Fruit fly (Drosophila melanogaster) whole organism, embryonic: ENCODE results near the gene Rexo5.

Experiments used
- ATbp ChIP-seq: fragments of 200-800 bp; sonication (Bioruptor generic); optimal IDR thresholded peaks from 2 replicates; lab custom pipeline; 2017; ENCODE audit warnings: missing biosample characterization, mild to moderate bottlenecking, missing genetic modification characterization, missing genetic modification reagents
- Ada2b ChIP-seq: fragments of 200-800 bp; sonication (Bioruptor generic); IDR thresholded peaks from 2 replicates; pipeline ENCODE4 v1.3.6; 2022; ENCODE audit warnings: missing biosample characterization, missing genetic modification characterization
- CG12071 ChIP-seq: fragments of 200-800 bp; sonication (Bioruptor generic); optimal IDR thresholded peaks from 3 replicates; lab custom pipeline; 2018; ENCODE audit warnings: missing biosample characterization, mild to moderate bottlenecking, missing genetic modification characterization
- CG12219 ChIP-seq: fragments of 200-800 bp; sonication (Bioruptor generic); optimal IDR thresholded peaks from 3 replicates; lab custom pipeline; 2018; ENCODE audit warnings: missing biosample characterization, mild to moderate bottlenecking, missing genetic modification characterization
- CG12769 ChIP-seq: fragments of 200-800 bp; sonication (Bioruptor generic); optimal IDR thresholded peaks from 2 replicates; lab custom pipeline; 2019; ENCODE audit warnings: missing biosample characterization, mild to moderate bottlenecking, missing genetic modification characterization, moderate library complexity
- CG14860 ChIP-seq: fragments of 200-800 bp; sonication (Bioruptor generic); IDR thresholded peaks from 3 replicates; pipeline ENCODE4 v1.3.6; 2022; ENCODE audit warnings: missing biosample characterization, missing genetic modification characterization; ENCODE audit not compliant: partially characterized antibody
- CG15011 ChIP-seq: fragments of 200-800 bp; sonication (Bioruptor generic); optimal IDR thresholded peaks from 3 replicates; lab custom pipeline; 2018; ENCODE audit warnings: missing biosample characterization, mild to moderate bottlenecking, missing genetic modification characterization
- CG16815 ChIP-seq: fragments of 200-800 bp; sonication (Bioruptor generic); optimal IDR thresholded peaks from 3 replicates; lab custom pipeline; 2017; ENCODE audit warnings: missing biosample characterization, mild to moderate bottlenecking, missing genetic modification characterization
- CG18011 ChIP-seq: fragments of 200-800 bp; sonication (Bioruptor generic); optimal IDR thresholded peaks from 2 replicates; lab custom pipeline; 2017; ENCODE audit warnings: missing biosample characterization, missing genetic modification characterization, mild to moderate bottlenecking, moderate library complexity, missing genotype
- CG43689 ChIP-seq: fragments of 200-800 bp; sonication (Bioruptor generic); IDR thresholded peaks from 2 replicates; pipeline ENCODE4 v1.3.6; 2022; ENCODE audit warnings: missing biosample characterization, missing genetic modification characterization
- CG7928 ChIP-seq: fragments of 200-800 bp; sonication (Bioruptor generic); optimal IDR thresholded peaks from 2 replicates; lab custom pipeline; 2017; ENCODE audit warnings: missing biosample characterization, mild to moderate bottlenecking, missing genetic modification characterization
- CG8388 ChIP-seq: fragments of 200-800 bp; sonication (Bioruptor generic); optimal IDR thresholded peaks from 2 replicates; lab custom pipeline; 2019; ENCODE audit warnings: missing biosample characterization, mild to moderate bottlenecking, missing genetic modification characterization, moderate library complexity
- CkIIα-i1 ChIP-seq: fragments of 200-800 bp; sonication (Bioruptor generic); IDR thresholded peaks from 2 replicates; pipeline ENCODE4 v1.3.6; 2022; ENCODE audit warnings: missing biosample characterization, missing genetic modification characterization
- Doc3 ChIP-seq: fragments of 200-800 bp; sonication (Bioruptor generic); IDR thresholded peaks from 3 replicates; pipeline ENCODE4 v1.3.6; 2022; ENCODE audit warnings: missing biosample characterization, missing genetic modification characterization; ENCODE audit not compliant: partially characterized antibody
- E2f2 ChIP-seq: fragments of 200-800 bp; sonication (Bioruptor generic); IDR thresholded peaks from 2 replicates; pipeline ENCODE4 v1.3.6; 2022; ENCODE audit warnings: missing biosample characterization, missing genetic modification characterization
- Fer1 ChIP-seq: fragments of 200-800 bp; sonication (Bioruptor generic); optimal IDR thresholded peaks from 2 replicates; lab custom pipeline; 2017; ENCODE audit warnings: missing biosample characterization, mild to moderate bottlenecking, missing genetic modification characterization
- Fer3 ChIP-seq: fragments of 200-800 bp; sonication (Bioruptor generic); optimal IDR thresholded peaks from 2 replicates; lab custom pipeline; 2018; ENCODE audit warnings: missing biosample characterization, mild to moderate bottlenecking, missing genetic modification characterization, moderate library complexity
- HHEX ChIP-seq: fragments of 200-800 bp; sonication (Bioruptor generic); optimal IDR thresholded peaks from 3 replicates; lab custom pipeline; 2017; ENCODE audit warnings: missing biosample characterization, mild to moderate bottlenecking, missing genetic modification characterization, missing genetic modification reagents
- Hey ChIP-seq: fragments of 200-800 bp; sonication (Bioruptor generic); optimal IDR thresholded peaks from 3 replicates; lab custom pipeline; 2018; ENCODE audit warnings: missing biosample characterization, mild to moderate bottlenecking, missing genetic modification characterization
- MTF-1 ChIP-seq: fragments of 200-800 bp; sonication (Bioruptor generic); optimal IDR thresholded peaks from 2 replicates; lab custom pipeline; 2018; ENCODE audit warnings: missing biosample characterization, mild to moderate bottlenecking, missing genetic modification characterization, borderline replicate concordance
- Med ChIP-seq: fragments of 200-800 bp; sonication (Bioruptor generic); peaks from one replicate; lab custom pipeline; 2016; ENCODE audit warnings: missing biosample characterization, missing genetic modification characterization, mild to moderate bottlenecking, inconsistent platforms, moderate library complexity
- Rfx ChIP-seq: fragments of 200-800 bp; sonication (Bioruptor generic); IDR thresholded peaks from 2 replicates; pipeline ENCODE4 v1.3.6; 2022; ENCODE audit warnings: missing biosample characterization, missing genetic modification characterization
- Side ChIP-seq: fragments of 200-800 bp; sonication (Bioruptor generic); optimal IDR thresholded peaks from 2 replicates; lab custom pipeline; 2016; ENCODE audit warnings: missing biosample characterization, missing genetic modification characterization
- Sox102F ChIP-seq: fragments of 200-800 bp; sonication (Bioruptor generic); optimal IDR thresholded peaks from 2 replicates; lab custom pipeline; 2018; ENCODE audit warnings: missing biosample characterization, mild to moderate bottlenecking, missing genetic modification characterization, moderate library complexity
- Vsx1 ChIP-seq: fragments of 200-800 bp; sonication (Bioruptor generic); optimal IDR thresholded peaks from 2 replicates; lab custom pipeline; 2017; ENCODE audit warnings: missing biosample characterization, mild to moderate bottlenecking, missing genetic modification characterization, missing genetic modification reagents
- Xrp1 ChIP-seq: fragments of 200-800 bp; sonication (Bioruptor generic); IDR thresholded peaks from 2 replicates; pipeline ENCODE4 v1.3.6; 2022; ENCODE audit warnings: missing biosample characterization, missing genetic modification characterization
- abd-A ChIP-seq: fragments of 200-800 bp; sonication (Bioruptor generic); optimal IDR thresholded peaks from 3 replicates; lab custom pipeline; 2019; ENCODE audit warnings: missing biosample characterization, mild to moderate bottlenecking, missing genetic modification characterization, moderate library complexity
- bab2 ChIP-seq: fragments of 200-800 bp; sonication (Bioruptor generic); optimal IDR thresholded peaks from 2 replicates; lab custom pipeline; 2016; ENCODE audit warnings: missing biosample characterization, missing genetic modification characterization
- bcd ChIP-seq: fragments of 200-800 bp; sonication (Bioruptor generic); optimal IDR thresholded peaks from 2 replicates; lab custom pipeline; 2017; ENCODE audit warnings: missing biosample characterization, mild to moderate bottlenecking, missing genetic modification characterization
- cad ChIP-seq: fragments of >200 bp; optimal IDR thresholded peaks from 2 replicates; lab custom pipeline; 2017; ENCODE audit warnings: missing biosample characterization, missing genetic modification characterization
- ci ChIP-seq: fragments of 200-800 bp; sonication (Bioruptor generic); IDR thresholded peaks from 3 replicates; pipeline ENCODE4 v1.3.6; 2022; ENCODE audit warnings: missing biosample characterization, missing genetic modification characterization
- croc ChIP-seq: fragments of 200-800 bp; sonication (Bioruptor generic); conservative IDR thresholded peaks from 3 replicates; pipeline ENCODE4 v1.3.6; 2022; ENCODE audit warnings: missing biosample characterization, missing genetic modification characterization
- ftz-f1 ChIP-seq: fragments of 200-800 bp; sonication (Bioruptor generic); optimal IDR thresholded peaks from 2 replicates; lab custom pipeline; 2016; ENCODE audit warnings: missing biosample characterization, missing genetic modification characterization
- hbn ChIP-seq: fragments of 200-800 bp; sonication (Bioruptor generic); IDR thresholded peaks from 2 replicates; pipeline ENCODE4 v1.3.6; 2022; ENCODE audit warnings: missing biosample characterization, missing genetic modification characterization; ENCODE audit not compliant: partially characterized antibody
- knrl ChIP-seq: fragments of 200-800 bp; sonication (Bioruptor generic); IDR thresholded peaks from 3 replicates; pipeline ENCODE4 v1.3.6; 2022; ENCODE audit warnings: missing biosample characterization, missing genetic modification characterization; ENCODE audit not compliant: partially characterized antibody
- lab ChIP-seq: fragments of 200-800 bp; sonication (Bioruptor generic); optimal IDR thresholded peaks from 3 replicates; lab custom pipeline; 2017; ENCODE audit warnings: missing biosample characterization, missing genetic modification characterization, mild to moderate bottlenecking, moderate library complexity, missing genetic modification reagents
- lov ChIP-seq, 2 experiments: fragments of 200-800 bp in 1 of 2; fragments of >200 bp in 1 of 2; sonication (Bioruptor generic) in 1 of 2; IDR thresholded peaks in 1 of 2; optimal IDR thresholded peaks in 1 of 2; 2 replicates in 1 of 2; 3 replicates in 1 of 2; pipeline versions ENCODE4 v1.3.6 to Lab custom; 2017 to 2022; ENCODE audit warnings: missing biosample characterization in 1 of 2, missing genetic modification characterization in 1 of 2
- mirr ChIP-seq: fragments of 200-800 bp; sonication (Bioruptor generic); optimal IDR thresholded peaks from 3 replicates; lab custom pipeline; 2018; ENCODE audit warnings: missing biosample characterization, mild to moderate bottlenecking, missing genetic modification characterization
- odd ChIP-seq: fragments of 200-800 bp; sonication (Bioruptor generic); optimal IDR thresholded peaks from 2 replicates; lab custom pipeline; 2017; ENCODE audit warnings: missing biosample characterization, mild to moderate bottlenecking, missing genetic modification characterization
- onecut ChIP-seq: fragments of 200-800 bp; sonication (Bioruptor generic); IDR thresholded peaks from 2 replicates; pipeline ENCODE4 v1.3.6; 2022; ENCODE audit warnings: missing biosample characterization, missing genetic modification characterization
- org-1 ChIP-seq: fragments of 200-800 bp; sonication (Bioruptor generic); optimal IDR thresholded peaks from 2 replicates; lab custom pipeline; 2017; ENCODE audit warnings: missing biosample characterization, missing genetic modification characterization
- prd ChIP-seq, 3 experiments: fragments of >200 bp in 2 of 3; fragments of 200-800 bp in 1 of 3; sonication (Bioruptor generic) in 1 of 3; optimal IDR thresholded peaks in 2 of 3; IDR thresholded peaks in 1 of 3; 2 replicates in 2 of 3; 3 replicates in 1 of 3; pipeline versions ENCODE4 v1.3.6 to Lab custom; 2017 to 2022; ENCODE audit warnings: missing biosample characterization in 1 of 3, missing genetic modification characterization in 1 of 3
- seq ChIP-seq: fragments of 200-800 bp; sonication (Bioruptor generic); IDR thresholded peaks from 2 replicates; pipeline ENCODE4 v1.3.6; 2022; ENCODE audit warnings: missing biosample characterization, missing genetic modification characterization
- sob ChIP-seq: fragments of 200-800 bp; sonication (Bioruptor generic); IDR thresholded peaks from 2 replicates; pipeline ENCODE4 v1.3.6; 2022; ENCODE audit warnings: missing biosample characterization, missing genetic modification characterization
- toy ChIP-seq: fragments of 200-800 bp; sonication (Bioruptor generic); IDR thresholded peaks from 2 replicates; pipeline ENCODE4 v1.3.6; 2022; ENCODE audit warnings: missing biosample characterization, missing genetic modification characterization
- tup ChIP-seq: fragments of 200-800 bp; sonication (Bioruptor generic); optimal IDR thresholded peaks from 2 replicates; lab custom pipeline; 2016; ENCODE audit warnings: missing biosample characterization, mild to moderate bottlenecking, missing genetic modification characterization, moderate library complexity
- wek ChIP-seq: fragments of 200-800 bp; sonication (Bioruptor generic); optimal IDR thresholded peaks from 3 replicates; lab custom pipeline; 2018; ENCODE audit warnings: missing biosample characterization, mild to moderate bottlenecking, missing genetic modification characterization, moderate library complexity
- zfh1 ChIP-seq: fragments of 200-800 bp; sonication (Bioruptor generic); IDR thresholded peaks from 3 replicates; pipeline ENCODE4 v1.3.6; 2022; ENCODE audit warnings: missing biosample characterization, missing genetic modification characterization

The Rexo5 gene

DNA sequence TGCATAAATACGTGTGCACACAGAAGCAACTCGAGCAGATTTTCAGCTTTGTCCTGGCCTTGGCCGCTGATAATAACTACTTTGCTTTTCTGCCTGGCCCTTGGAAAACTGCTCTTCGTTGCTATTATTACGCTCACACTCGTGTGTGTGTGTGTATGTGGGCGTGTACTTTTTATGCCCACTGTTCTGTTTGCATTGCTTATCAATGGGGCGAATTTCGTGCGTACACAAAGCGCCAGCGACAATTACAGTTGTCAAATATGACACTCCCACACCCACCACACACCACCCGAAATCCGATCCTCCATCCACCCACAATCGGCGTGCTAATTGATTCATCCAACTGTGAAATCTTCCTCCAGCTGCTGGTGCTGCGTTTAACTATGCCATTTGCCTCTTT is 9.2 kb downstream of the Rexo5 start (continued):
- TF ChIP-seq CG12071 (GFP tag; lab: Kevin White, UChicago) (peak; percentile 54), Ada2b (peak; percentile 37; the same call in 1 of the 2 replicates), onecut (GFP tag; lab: Robert Waterston, UW) (peak; percentile 39), Med (GFP tag; lab: Kevin White, UChicago) (peak; percentile 76), zfh1 (GFP tag; lab: Robert Waterston, UW) (peak; percentile 43; the same call in 1 of the 3 replicates), seq (GFP tag; lab: Robert Waterston, UW) (peak; percentile 37; the same call in 1 of the 2 replicates), CG15011 (GFP tag; lab: Kevin White, UChicago) (peak; percentile 9), Xrp1 (GFP tag; lab: Robert Waterston, UW) (peak; percentile 53; the same call in 1 of the 2 replicates), Sox102F (peak; percentile 24), hbn (GFP tag; lab: Robert Waterston, UW) (no peak), toy (GFP tag; lab: Robert Waterston, UW) (no peak), ATbp (GFP tag; lab: Kevin White, UChicago) (peak; percentile 62), prd (optimal IDR thresholded peaks at IDR 0.05; lab: Kevin White, UChicago) (no peak), prd (GFP tag; IDR thresholded peaks at IDR 0.05; lab: Robert Waterston, UW) (peak; percentile 27; the same call in 1 of the 3 replicates), mirr (GFP tag; lab: Kevin White, UChicago) (peak; percentile 32), sob (peak; percentile 21; the same call in 1 of the 2 replicates), knrl (GFP tag; lab: Robert Waterston, UW) (no peak), CkIIα-i1 (GFP tag; lab: Robert Waterston, UW) (no peak), CG43689 (GFP tag; lab: Robert Waterston, UW) (0 out of 2 replicates have a peak, but pooled peaks have one; percentile 27), odd (GFP tag; lab: Kevin White, UChicago) (peak; percentile 33), wek (GFP tag; lab: Kevin White, UChicago) (peak; percentile 57), Side (peak; percentile 14), CG16815 (GFP tag; lab: Kevin White, UChicago) (no peak), CG12769 (tag; lab: Kevin White, UChicago) (peak; percentile 18), CG14860 (no peak), lov (optimal IDR thresholded peaks at IDR 0.05; lab: Kevin White, UChicago) (no peak), lov (GFP tag; IDR thresholded peaks at IDR 0.05; lab: Robert Waterston, UW) (0 out of 3 replicates have a peak, but pooled peaks have one; percentile 42), bcd (GFP tag; lab: Kevin White, UChicago) (peak; percentile 33), bab2 (GFP tag; lab: Kevin White, UChicago) (peak; percentile 18), lab (GFP tag; lab: Kevin White, UChicago) (peak; percentile 69), Fer1 (GFP tag; lab: Kevin White, UChicago) (peak; percentile 12), CG7928 (GFP tag; lab: Kevin White, UChicago) (no peak), MTF-1 (GFP tag; lab: Kevin White, UChicago) (peak; percentile 46), CG18011 (no peak), Hey (tag; lab: Kevin White, UChicago) (peak; percentile 17), tup (no peak), E2f2 (GFP tag; lab: Robert Waterston, UW) (no peak), CG12219 (GFP tag; lab: Kevin White, UChicago) (no peak), org-1 (GFP tag; lab: Kevin White, UChicago) (peak; percentile 36), Fer3 (tag; lab: Kevin White, UChicago) (peak; percentile 18), abd-A (no peak), Doc3 (GFP tag; lab: Robert Waterston, UW) (no peak), croc (GFP tag; lab: Robert Waterston, UW) (no peak), ci (GFP tag; lab: Robert Waterston, UW) (peak; percentile 74), ftz-f1 (GFP tag; lab: Kevin White, UChicago) (no peak), HHEX (GFP tag; lab: Kevin White, UChicago) (peak; percentile 50), Vsx1 (GFP tag; lab: Kevin White, UChicago) (peak; percentile 48), Rfx (GFP tag; lab: Robert Waterston, UW) (peak; percentile 54), cad (no peak), CG8388 (peak; percentile 70)
